Fruit fly (Drosophila melanogaster) whole organism, embryonic: Measurements from ENCODE around the gene CHES-1-like.

Source experiments
- Adf1 ChIP-seq: fragments of 200-800 bp; sonication (Bioruptor generic); IDR thresholded peaks from 2 replicates; pipeline ENCODE4 v1.3.6; 2022; ENCODE audit warnings: missing biosample characterization, missing genetic modification characterization
- Aef1 ChIP-seq: fragments of 200-800 bp; sonication (Bioruptor generic); IDR thresholded peaks from 3 replicates; pipeline ENCODE4 v1.3.6; 2022; ENCODE audit warnings: missing biosample characterization, missing genetic modification characterization
- CG10274 ChIP-seq: fragments of 200-800 bp; sonication (Bioruptor generic); optimal IDR thresholded peaks from 3 replicates; lab custom pipeline; 2017; ENCODE audit warnings: missing biosample characterization, mild to moderate bottlenecking, missing genetic modification characterization
- CG10321 ChIP-seq: fragments of 200-800 bp; sonication (Bioruptor generic); IDR thresholded peaks from 2 replicates; pipeline ENCODE4 v1.3.6; 2022; ENCODE audit warnings: missing biosample characterization, missing genetic modification characterization
- CG10543 ChIP-seq: fragments of 200-800 bp; sonication (Bioruptor generic); optimal IDR thresholded peaks from 3 replicates; lab custom pipeline; 2017; ENCODE audit warnings: missing biosample characterization, mild to moderate bottlenecking, missing genetic modification characterization, moderate library complexity
- CG11504 ChIP-seq: fragments of 200-800 bp; sonication (Bioruptor generic); optimal IDR thresholded peaks from 3 replicates; lab custom pipeline; 2019; ENCODE audit warnings: missing biosample characterization, mild to moderate bottlenecking, missing genetic modification characterization, moderate library complexity
- CG11723 ChIP-seq: fragments of 200-800 bp; sonication (Bioruptor generic); optimal IDR thresholded peaks from 2 replicates; lab custom pipeline; 2017; ENCODE audit warnings: missing biosample characterization, mild to moderate bottlenecking, missing genetic modification characterization
- CG12104 ChIP-seq: fragments of 200-800 bp; sonication (Bioruptor generic); optimal IDR thresholded peaks from 3 replicates; lab custom pipeline; 2016; ENCODE audit warnings: missing biosample characterization, missing genetic modification characterization
- CG15011 ChIP-seq: fragments of 200-800 bp; sonication (Bioruptor generic); optimal IDR thresholded peaks from 3 replicates; lab custom pipeline; 2018; ENCODE audit warnings: missing biosample characterization, mild to moderate bottlenecking, missing genetic modification characterization
- CG17186 ChIP-seq: fragments of 200-800 bp; sonication (Bioruptor generic); optimal IDR thresholded peaks from 3 replicates; lab custom pipeline; 2017; ENCODE audit warnings: missing biosample characterization, missing genetic modification reagents, missing genetic modification characterization
- CG2116 ChIP-seq: fragments of 200-800 bp; sonication (Bioruptor generic); optimal IDR thresholded peaks from 3 replicates; lab custom pipeline; 2018; ENCODE audit warnings: missing biosample characterization, mild to moderate bottlenecking, missing genetic modification characterization
- CG3065 ChIP-seq: fragments of 200-800 bp; sonication (Bioruptor generic); optimal IDR thresholded peaks from 2 replicates; lab custom pipeline; 2016; ENCODE audit warnings: missing biosample characterization, missing genetic modification characterization
- CG3281 ChIP-seq: fragments of 200-800 bp; sonication (Bioruptor generic); optimal IDR thresholded peaks from 3 replicates; lab custom pipeline; 2017; ENCODE audit warnings: missing biosample characterization, mild to moderate bottlenecking, missing genetic modification characterization
- CG42726 ChIP-seq: fragments of 200-800 bp; sonication (Bioruptor generic); IDR thresholded peaks from 2 replicates; pipeline ENCODE4 v1.3.6; 2022; ENCODE audit warnings: missing biosample characterization, missing genetic modification characterization; ENCODE audit not compliant: partially characterized antibody
- CG4282 ChIP-seq: fragments of 200-800 bp; sonication (Bioruptor generic); optimal IDR thresholded peaks from 2 replicates; lab custom pipeline; 2016; ENCODE audit warnings: missing biosample characterization, missing genetic modification characterization
- CG4730 ChIP-seq: fragments of 200-800 bp; sonication (Bioruptor generic); IDR thresholded peaks from 2 replicates; pipeline ENCODE4 v1.3.6; 2022; ENCODE audit warnings: missing biosample characterization, missing genetic modification characterization
- CG5245 ChIP-seq: fragments of 200-800 bp; sonication (Bioruptor generic); optimal IDR thresholded peaks from 3 replicates; lab custom pipeline; 2016; ENCODE audit warnings: missing biosample characterization, missing genetic modification characterization
- CG6272 ChIP-seq: fragments of 200-800 bp; sonication (Bioruptor generic); IDR thresholded peaks from 2 replicates; pipeline ENCODE4 v1.3.6; 2022; ENCODE audit warnings: missing biosample characterization, missing genetic modification characterization
- CG6683 ChIP-seq: fragments of 200-800 bp; sonication (Bioruptor generic); optimal IDR thresholded peaks from 2 replicates; lab custom pipeline; 2017; ENCODE audit warnings: missing biosample characterization, mild to moderate bottlenecking, missing genetic modification characterization, missing genetic modification reagents
- CG7786 ChIP-seq: fragments of 200-800 bp; sonication (Bioruptor generic); optimal IDR thresholded peaks from 2 replicates; lab custom pipeline; 2016; ENCODE audit warnings: missing biosample characterization, missing genetic modification characterization
- CG7928 ChIP-seq: fragments of 200-800 bp; sonication (Bioruptor generic); optimal IDR thresholded peaks from 2 replicates; lab custom pipeline; 2017; ENCODE audit warnings: missing biosample characterization, mild to moderate bottlenecking, missing genetic modification characterization
- CG8281 ChIP-seq: fragments of 200-800 bp; sonication (Bioruptor generic); optimal IDR thresholded peaks from 2 replicates; lab custom pipeline; 2018; ENCODE audit warnings: missing biosample characterization, mild to moderate bottlenecking, missing genetic modification characterization, moderate library complexity
- CG8388 ChIP-seq: fragments of 200-800 bp; sonication (Bioruptor generic); optimal IDR thresholded peaks from 2 replicates; lab custom pipeline; 2019; ENCODE audit warnings: missing biosample characterization, mild to moderate bottlenecking, missing genetic modification characterization, moderate library complexity
- CG9876 ChIP-seq: fragments of 200-800 bp; sonication (Bioruptor generic); optimal IDR thresholded peaks from 2 replicates; lab custom pipeline; 2016; ENCODE audit warnings: missing biosample characterization, missing genetic modification characterization
- Dll ChIP-seq: fragments of 200-800 bp; sonication (Bioruptor generic); IDR thresholded peaks from 4 replicates; pipeline ENCODE4 v1.3.6; 2022; ENCODE audit warnings: missing biosample characterization, missing genetic modification characterization; ENCODE audit not compliant: partially characterized antibody
- Hr39 ChIP-seq: fragments of >200 bp; optimal IDR thresholded peaks from 2 replicates; lab custom pipeline; 2017
- Kr ChIP-seq: fragments of 200-800 bp; sonication (Bioruptor generic); optimal IDR thresholded peaks from 2 replicates; lab custom pipeline; 2017; ENCODE audit warnings: missing biosample characterization, mild to moderate bottlenecking, missing genetic modification characterization
- Ravus ChIP-seq: fragments of 200-800 bp; sonication (Bioruptor generic); IDR thresholded peaks from 2 replicates; pipeline ENCODE4 v1.3.6; 2022; ENCODE audit warnings: missing biosample characterization, missing genetic modification characterization
- Sox102F ChIP-seq: fragments of 200-800 bp; sonication (Bioruptor generic); optimal IDR thresholded peaks from 2 replicates; lab custom pipeline; 2018; ENCODE audit warnings: missing biosample characterization, mild to moderate bottlenecking, missing genetic modification characterization, moderate library complexity
- Sry-β ChIP-seq: fragments of 200-800 bp; sonication (Bioruptor generic); optimal IDR thresholded peaks from 2 replicates; lab custom pipeline; 2018; ENCODE audit warnings: missing biosample characterization, mild to moderate bottlenecking, missing genetic modification characterization, moderate library complexity
- Vsx1 ChIP-seq: fragments of 200-800 bp; sonication (Bioruptor generic); optimal IDR thresholded peaks from 2 replicates; lab custom pipeline; 2017; ENCODE audit warnings: missing biosample characterization, mild to moderate bottlenecking, missing genetic modification characterization, missing genetic modification reagents
- YL-1 ChIP-seq: fragments of 200-800 bp; sonication (Bioruptor generic); optimal IDR thresholded peaks from 3 replicates; lab custom pipeline; 2017; ENCODE audit warnings: missing biosample characterization, mild to moderate bottlenecking, missing genetic modification characterization
- ac ChIP-seq: fragments of 200-800 bp; sonication (Bioruptor generic); optimal IDR thresholded peaks from 3 replicates; lab custom pipeline; 2017; ENCODE audit warnings: missing biosample characterization, mild to moderate bottlenecking, missing genetic modification characterization
- cato ChIP-seq: fragments of 200-800 bp; sonication (Bioruptor generic); optimal IDR thresholded peaks from 2 replicates; lab custom pipeline; 2016; ENCODE audit warnings: missing biosample characterization, missing genetic modification characterization, borderline replicate concordance
- croc ChIP-seq: fragments of 200-800 bp; sonication (Bioruptor generic); conservative IDR thresholded peaks from 3 replicates; pipeline ENCODE4 v1.3.6; 2022; ENCODE audit warnings: missing biosample characterization, missing genetic modification characterization
- cwo ChIP-seq: fragments of 200-800 bp; sonication (Bioruptor generic); optimal IDR thresholded peaks from 3 replicates; lab custom pipeline; 2017; ENCODE audit warnings: missing biosample characterization, missing genetic modification characterization, mild to moderate bottlenecking, moderate library complexity, missing genetic modification reagents
- da ChIP-seq: fragments of 200-800 bp; sonication (Bioruptor generic); optimal IDR thresholded peaks from 2 replicates; lab custom pipeline; 2016; ENCODE audit warnings: missing biosample characterization, missing genetic modification characterization
- dimm ChIP-seq: fragments of 200-800 bp; sonication (Bioruptor generic); IDR thresholded peaks from 2 replicates; pipeline ENCODE4 v1.3.6; 2022; ENCODE audit warnings: missing biosample characterization, missing genetic modification characterization
- dpn ChIP-seq, 2 experiments: fragments of 200-800 bp; sonication (Bioruptor generic); optimal IDR thresholded peaks; 3 replicates each; lab custom pipeline; 2016; ENCODE audit warnings: missing biosample characterization in 2 of 2, missing genetic modification characterization in 2 of 2
- exex ChIP-seq: fragments of 200-800 bp; sonication (Bioruptor generic); optimal IDR thresholded peaks from 4 replicates; lab custom pipeline; 2018; ENCODE audit warnings: missing biosample characterization, mild to moderate bottlenecking, missing genetic modification characterization, moderate library complexity
- fd64A ChIP-seq: fragments of 200-800 bp; sonication (Bioruptor generic); optimal IDR thresholded peaks from 3 replicates; lab custom pipeline; 2018; ENCODE audit warnings: missing biosample characterization, mild to moderate bottlenecking, missing genetic modification characterization
- fu2 ChIP-seq: fragments of 200-800 bp; sonication (Bioruptor generic); optimal IDR thresholded peaks from 2 replicates; lab custom pipeline; 2016; ENCODE audit warnings: missing biosample characterization, missing genetic modification characterization
- gfzf ChIP-seq: fragments of 200-800 bp; sonication (Bioruptor generic); optimal IDR thresholded peaks from 2 replicates; lab custom pipeline; 2016; ENCODE audit warnings: missing biosample characterization, mild to moderate bottlenecking, missing genetic modification characterization, moderate library complexity
- grau ChIP-seq: fragments of 200-800 bp; optimal IDR thresholded peaks from 3 replicates; lab custom pipeline; 2019; ENCODE audit warnings: missing biosample characterization, mild to moderate bottlenecking, missing genetic modification characterization, moderate library complexity
- pita ChIP-seq: fragments of 200-800 bp; sonication (Bioruptor generic); optimal IDR thresholded peaks from 2 replicates; lab custom pipeline; 2017; ENCODE audit warnings: missing biosample characterization, mild to moderate bottlenecking, missing genetic modification characterization
- pnt ChIP-seq: fragments of 200-800 bp; sonication (Bioruptor generic); optimal IDR thresholded peaks from 3 replicates; lab custom pipeline; 2016; ENCODE audit warnings: missing biosample characterization, missing genetic modification characterization
- salm ChIP-seq: fragments of 200-800 bp; sonication (Bioruptor generic); optimal IDR thresholded peaks from 2 replicates; lab custom pipeline; 2018; ENCODE audit warnings: missing biosample characterization, mild to moderate bottlenecking, missing genetic modification characterization
- slp2 ChIP-seq: fragments of 200-800 bp; sonication (Bioruptor generic); optimal IDR thresholded peaks from 2 replicates; lab custom pipeline; 2016; ENCODE audit warnings: missing biosample characterization, missing genetic modification characterization
- sob ChIP-seq: fragments of 200-800 bp; sonication (Bioruptor generic); IDR thresholded peaks from 2 replicates; pipeline ENCODE4 v1.3.6; 2022; ENCODE audit warnings: missing biosample characterization, missing genetic modification characterization
- unc-4 ChIP-seq: fragments of 200-800 bp; sonication (Bioruptor generic); IDR thresholded peaks from 2 replicates; pipeline ENCODE4 v1.3.6; 2022; ENCODE audit warnings: missing biosample characterization, missing genetic modification characterization; ENCODE audit not compliant: partially characterized antibody
- unpg ChIP-seq: fragments of 200-800 bp; sonication (Bioruptor generic); optimal IDR thresholded peaks from 3 replicates; lab custom pipeline; 2018; ENCODE audit warnings: missing biosample characterization, mild to moderate bottlenecking, missing genetic modification characterization, moderate library complexity
- vfl ChIP-seq: fragments of 200-800 bp; sonication (Bioruptor generic); optimal IDR thresholded peaks from 2 replicates; lab custom pipeline; 2016; ENCODE audit warnings: missing biosample characterization, missing genetic modification characterization

Gene CHES-1-like

dm6 chrX:7678824-7679223, 30.4 kb downstream of the CHES-1-like start (continued):
- TF ChIP-seq cato (GFP tag; lab: Kevin White, UChicago) (no peak), unpg (GFP tag; lab: Kevin White, UChicago) (no peak), pnt (GFP tag; lab: Kevin White, UChicago) (no peak), grau (tag; lab: Kevin White, UChicago) (no peak), CG6272 (GFP tag; lab: Robert Waterston, UW) (no peak), vfl (GFP tag; lab: Kevin White, UChicago) (no peak), CG7928 (GFP tag; lab: Kevin White, UChicago) (peak; percentile 73), gfzf (GFP tag; lab: Kevin White, UChicago) (peak; percentile 48), salm (tag; lab: Kevin White, UChicago) (no peak), dpn (GFP tag; optimal IDR thresholded peaks at IDR 0.05; lab: Kevin White, UChicago) (peak in 1 of 2 experiments; percentile 21), Ravus (GFP tag; lab: Robert Waterston, UW) (no peak), sob (GFP tag; lab: Robert Waterston, UW) (no peak), cwo (GFP tag; lab: Kevin White, UChicago) (no peak), fu2 (GFP tag; lab: Kevin White, UChicago) (no peak), Adf1 (GFP tag; lab: Robert Waterston, UW) (no peak), slp2 (no peak), CG8281 (tag; lab: Kevin White, UChicago) (no peak), Kr (GFP tag; lab: Kevin White, UChicago) (no peak), CG10543 (GFP tag; lab: Kevin White, UChicago) (no peak), Aef1 (GFP tag; lab: Robert Waterston, UW) (no peak), CG7786 (GFP tag; lab: Kevin White, UChicago) (no peak), CG11504 (tag; lab: Kevin White, UChicago) (no peak), CG5245 (GFP tag; lab: Kevin White, UChicago) (no peak), exex (no peak), Dll (GFP tag; lab: Robert Waterston, UW) (no peak), CG2116 (peak; percentile 11), pita (peak; percentile 92), CG9876 (GFP tag; lab: Kevin White, UChicago) (no peak), Sry-β (no peak), CG12104 (no peak), CG6683 (GFP tag; lab: Kevin White, UChicago) (no peak), CG10321 (GFP tag; lab: Robert Waterston, UW) (no peak), YL-1 (GFP tag; lab: Kevin White, UChicago) (no peak), CG15011 (no peak), dimm (no peak), Sox102F (no peak), croc (no peak), da (no peak), Hr39 (no peak), CG3065 (no peak), CG4730 (GFP tag; lab: Robert Waterston, UW) (no peak), unc-4 (GFP tag; lab: Robert Waterston, UW) (no peak), CG17186 (no peak), CG3281 (GFP tag; lab: Kevin White, UChicago) (no peak), CG11723 (no peak), CG10274 (GFP tag; lab: Kevin White, UChicago) (no peak), CG42726 (GFP tag; lab: Robert Waterston, UW) (no peak), ac (no peak), CG4282 (no peak), CG8388 (GFP tag; lab: Kevin White, UChicago) (no peak), Vsx1 (GFP tag; lab: Kevin White, UChicago) (no peak), fd64A (no peak)
